Worm (Caenorhabditis elegans) whole organism, late embryonic: ENCODE data around the gene epc-1.

Experiments used
- Y22D7AL.16 ChIP-seq: sonication (generic microtip); optimal IDR thresholded peaks from 2 replicates; lab custom pipeline; 2016; ENCODE audit warnings: missing genetic modification characterization, missing compliant biosample characterization
- ceh-22 ChIP-seq: sonication (generic microtip); optimal IDR thresholded peaks from 2 replicates; lab custom pipeline; 2017; ENCODE audit warnings: missing biosample characterization, missing genetic modification characterization
- ceh-48 ChIP-seq: sonication (generic microtip); optimal IDR thresholded peaks from 2 replicates; lab custom pipeline; 2016; ENCODE audit warnings: missing genetic modification characterization, inconsistent platforms, missing compliant biosample characterization
- ceh-9 ChIP-seq: sonication (generic microtip); optimal IDR thresholded peaks from 2 replicates; lab custom pipeline; 2016; ENCODE audit warnings: mild to moderate bottlenecking, missing genetic modification characterization, inconsistent platforms, missing compliant biosample characterization
- gmeb-2 ChIP-seq: sonication (generic microtip); optimal IDR thresholded peaks from 2 replicates; lab custom pipeline; 2016; ENCODE audit warnings: missing genetic modification characterization, inconsistent platforms, missing compliant biosample characterization
- hlh-30 ChIP-seq: sonication (generic microtip); optimal IDR thresholded peaks from 2 replicates; lab custom pipeline; 2017; ENCODE audit warnings: antibody characterized with exemption, missing genetic modification characterization, missing compliant biosample characterization; ENCODE audit not compliant: insufficient read depth
- lin-11 ChIP-seq: fragments of 200-800 bp; sonication (Bioruptor generic); optimal IDR thresholded peaks from 2 replicates; lab custom pipeline; 2018; ENCODE audit warnings: mild to moderate bottlenecking, missing genetic modification characterization, missing compliant biosample characterization
- nhr-232 ChIP-seq: sonication (generic microtip); optimal IDR thresholded peaks from 2 replicates; lab custom pipeline; 2016; ENCODE audit warnings: missing genetic modification characterization, missing compliant biosample characterization
- pha-4 ChIP-seq: fragments of 150-350 bp; optimal IDR thresholded peaks from 2 replicates; lab custom pipeline; 2018; ENCODE audit warnings: missing biosample characterization, missing genetic modification reagents, missing genetic modification characterization
- pros-1 ChIP-seq: fragments of 150-350 bp; optimal IDR thresholded peaks from 2 replicates; lab custom pipeline; 2014; ENCODE audit warnings: missing biosample characterization, missing genetic modification reagents, missing genetic modification characterization
- ttx-3 ChIP-seq: sonication (generic microtip); optimal IDR thresholded peaks from 2 replicates; lab custom pipeline; 2016; ENCODE audit warnings: missing genetic modification reagents, missing genetic modification characterization, missing compliant biosample characterization
- unc-42 ChIP-seq: sonication (generic microtip); optimal IDR thresholded peaks from 2 replicates; lab custom pipeline; 2016; ENCODE audit warnings: missing genotype, missing genetic modification characterization, missing compliant biosample characterization

DNA sequence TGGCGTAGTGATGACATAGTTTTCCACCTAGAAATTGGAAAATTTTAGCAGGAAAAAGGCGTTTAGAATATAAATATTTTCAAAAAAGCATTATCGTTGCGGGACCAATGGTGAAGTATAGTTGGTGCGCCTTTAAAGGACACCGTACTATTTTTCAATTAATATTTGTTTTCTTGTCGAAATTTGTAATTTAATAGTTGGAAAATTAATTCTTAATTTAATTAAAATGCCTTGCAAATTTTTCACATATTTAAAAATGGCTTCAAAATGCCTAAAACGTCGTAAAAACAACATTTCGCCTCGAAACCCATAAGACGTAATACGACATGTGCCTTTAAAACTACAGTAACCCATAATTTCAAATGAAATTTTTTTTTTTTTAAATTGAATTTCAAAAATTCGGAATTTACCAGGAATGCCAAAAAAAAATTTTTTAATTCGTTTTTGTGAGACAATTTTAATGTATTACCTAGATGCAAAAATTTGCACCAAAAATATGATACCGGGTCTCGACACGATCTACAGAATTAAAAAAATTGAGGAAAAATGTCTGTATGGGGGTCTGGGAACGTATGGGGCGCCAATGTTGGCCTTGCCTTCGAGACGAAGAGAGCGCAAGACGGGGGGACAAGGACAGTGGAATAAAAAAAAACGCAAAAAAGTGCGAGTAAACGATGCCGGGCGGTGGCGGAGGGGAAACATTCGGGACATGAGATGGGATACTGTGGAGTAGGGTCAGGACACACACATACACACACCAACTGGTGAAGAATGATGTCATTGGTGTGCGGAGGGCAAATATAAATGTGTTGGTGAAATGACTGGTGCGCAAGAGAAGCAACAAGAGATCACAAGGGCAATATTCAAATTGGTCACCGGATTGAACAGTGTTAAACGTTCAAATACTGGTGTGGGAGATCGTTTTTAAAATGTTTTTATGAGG, 32.8 kb downstream of the epc-1 start, which contains the start of gene aakg-1:
- TF ChIP-seq gmeb-2 (no peak), pha-4 (no peak), ceh-48 (tag; lab: Kevin White, UChicago) (no peak), pros-1 (tag; lab: Kevin White, UChicago) (no peak), hlh-30 (tag; lab: Kevin White, UChicago) (peak; percentile 72), ceh-9 (no peak), ttx-3 (tag; lab: Kevin White, UChicago) (no peak), unc-42 (tag; lab: Kevin White, UChicago) (no peak), Y22D7AL.16 (tag; lab: Kevin White, UChicago) (no peak), lin-11 (no peak), nhr-232 (tag; lab: Kevin White, UChicago) (no peak), ceh-22 (tag; lab: Kevin White, UChicago) (no peak)
